Worm (Caenorhabditis elegans): ENCODE measurements around the gene W02H3.3.

The W02H3.3 gene

DNA sequence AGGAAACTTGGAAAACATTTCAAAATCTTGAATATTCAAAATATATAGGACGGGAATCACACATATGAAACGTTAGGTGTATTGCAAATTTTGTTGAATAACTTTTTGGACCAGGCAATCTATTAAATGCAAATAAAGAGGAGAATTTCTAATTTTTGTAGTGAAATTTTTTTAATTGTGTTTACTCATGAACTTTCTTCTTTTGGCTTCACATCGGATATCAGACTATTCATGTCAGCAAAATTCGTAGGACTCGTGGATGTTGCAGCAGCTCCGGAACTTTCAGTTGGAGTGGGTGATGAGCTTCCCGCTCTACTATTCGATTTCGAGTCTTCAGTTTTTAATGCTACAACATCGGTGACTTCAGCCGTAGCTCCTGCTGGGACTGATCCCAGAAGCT is 24.4 kb upstream of the W02H3.3 start:
- no peak for TF ChIP-seq nhr-12 (tag; optimal IDR thresholded peaks at IDR 0.05)
- no peak for TF ChIP-seq drap-1 (GFP tag; optimal IDR thresholded peaks at IDR 0.05)
- TF ChIP-seq nhr-2 (tag; optimal IDR thresholded peaks at IDR 0.05), result no peak
- TF ChIP-seq tbx-8 (GFP tag; optimal IDR thresholded peaks at IDR 0.05), result no peak
- TF ChIP-seq lsy-2 (tag; optimal IDR thresholded peaks at IDR 0.05), result no peak
- TF ChIP-seq unc-62 (GFP tag; optimal IDR thresholded peaks at IDR 0.05), result no peak
- no peak for TF ChIP-seq ceh-39 (tag; optimal IDR thresholded peaks at IDR 0.05)
- TF ChIP-seq hlh-1 (tag; optimal IDR thresholded peaks at IDR 0.05), result no peak
- TF ChIP-seq elt-1 (tag; optimal IDR thresholded peaks at IDR 0.05; ENCODE audit: borderline replicate concordance, insufficient read depth), result no peak
- no peak for TF ChIP-seq mls-2 (tag; optimal IDR thresholded peaks at IDR 0.05)
- TF ChIP-seq nhr-28 (tag; optimal IDR thresholded peaks at IDR 0.05), result no peak
- no peak for TF ChIP-seq mab-5 (tag; optimal IDR thresholded peaks at IDR 0.05)
- no peak for TF ChIP-seq sptf-1 (tag; optimal IDR thresholded peaks at IDR 0.05)
- TF ChIP-seq cnd-1 (tag; optimal IDR thresholded peaks at IDR 0.05), result no peak
- no peak for TF ChIP-seq ces-1 (GFP tag; optimal IDR thresholded peaks at IDR 0.05)
- no peak for TF ChIP-seq unc-39 (tag; optimal IDR thresholded peaks at IDR 0.05)
- TF ChIP-seq bed-3 (GFP tag; optimal IDR thresholded peaks at IDR 0.05), result no peak
- TF ChIP-seq ztf-11 (tag; optimal IDR thresholded peaks at IDR 0.05), result no peak
- TF ChIP-seq ceh-83 (GFP tag; optimal IDR thresholded peaks at IDR 0.05), result no peak

DNA sequence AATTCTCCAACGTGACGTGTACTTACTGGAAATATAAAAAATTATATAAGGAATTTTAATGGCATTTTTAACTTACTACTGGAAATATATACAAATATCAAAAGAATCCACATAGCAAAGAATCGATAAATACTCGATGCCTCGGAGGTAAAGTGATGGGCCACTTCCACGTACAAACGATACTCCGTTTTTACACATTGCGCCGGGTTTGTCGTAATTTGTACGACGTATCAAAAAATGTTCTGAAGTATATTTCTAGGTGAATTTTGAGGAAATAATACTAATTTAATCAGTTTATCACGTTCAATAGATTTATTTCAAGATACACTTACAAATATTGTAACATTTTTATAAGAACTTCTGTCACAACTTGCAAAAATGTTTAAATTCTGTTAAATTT is 22.8 kb upstream of the W02H3.3 start, which contains the start of gene R08B4.3:
Gene R08B4.3, minus strand, starts transcription at position 198 of the 400 bp plus-strand sequence.
- no peak for TF ChIP-seq nhr-76 (tag; optimal IDR thresholded peaks at IDR 0.05)
- no peak for TF ChIP-seq tbx-8 (GFP tag; optimal IDR thresholded peaks at IDR 0.05)
- TF ChIP-seq ceh-39 (tag; optimal IDR thresholded peaks at IDR 0.05), result no peak
- TF ChIP-seq lin-13 (tag; optimal IDR thresholded peaks at IDR 0.05), result no peak
- TF ChIP-seq ceh-83 (GFP tag; optimal IDR thresholded peaks at IDR 0.05), result no peak
- TF ChIP-seq ztf-11 (tag; optimal IDR thresholded peaks at IDR 0.05), result no peak
- no peak for TF ChIP-seq unc-39 (tag; optimal IDR thresholded peaks at IDR 0.05)
- no peak for TF ChIP-seq nhr-12 (tag; optimal IDR thresholded peaks at IDR 0.05)
- TF ChIP-seq ces-1 (GFP tag; optimal IDR thresholded peaks at IDR 0.05), result no peak
- no peak for TF ChIP-seq elt-3 (tag; optimal IDR thresholded peaks at IDR 0.05)

DNA sequence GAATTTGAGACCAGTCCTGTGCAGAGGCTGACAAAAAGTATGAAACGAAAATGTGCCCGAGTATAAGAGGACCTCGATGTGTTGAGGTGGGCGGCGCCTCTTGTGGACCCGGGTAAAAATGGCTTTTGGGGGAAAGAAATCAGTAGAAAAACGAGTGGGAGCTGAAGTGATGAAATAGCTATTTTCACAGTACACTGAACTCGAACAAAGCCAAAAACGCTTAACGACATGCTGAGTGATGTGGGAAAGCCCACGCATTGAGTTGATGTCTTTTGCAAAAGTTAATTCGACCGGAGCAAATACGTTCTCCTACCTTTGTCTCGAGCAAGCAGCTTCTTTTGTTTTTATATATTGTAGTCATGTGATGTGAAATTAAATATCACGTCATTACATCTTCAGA is 18.7 kb upstream of the W02H3.3 start, which contains the start of gene nlp-66:
Gene nlp-66, minus strand, starts transcription at position 101 of the 400 bp plus-strand sequence.
- TF ChIP-seq nhr-76 (tag; optimal IDR thresholded peaks at IDR 0.05) (no peak), cnd-1 (tag; optimal IDR thresholded peaks at IDR 0.05) (no peak), unc-39 (tag; optimal IDR thresholded peaks at IDR 0.05) (no peak), elt-1 (tag; optimal IDR thresholded peaks at IDR 0.05; ENCODE audit: borderline replicate concordance, insufficient read depth) (no peak), hlh-1 (tag; optimal IDR thresholded peaks at IDR 0.05) (no peak), ceh-43 (GFP tag; optimal IDR thresholded peaks at IDR 0.05) (no peak), sem-2 (GFP tag; optimal IDR thresholded peaks at IDR 0.05) (no peak), snpc-4 (tag; optimal IDR thresholded peaks at IDR 0.05) (no peak), drap-1 (GFP tag; optimal IDR thresholded peaks at IDR 0.05) (no peak), lin-13 (tag; optimal IDR thresholded peaks at IDR 0.05) (no peak), mab-5 (tag; optimal IDR thresholded peaks at IDR 0.05) (no peak), M03D4.4 (tag; optimal IDR thresholded peaks at IDR 0.05) (no peak)

DNA sequence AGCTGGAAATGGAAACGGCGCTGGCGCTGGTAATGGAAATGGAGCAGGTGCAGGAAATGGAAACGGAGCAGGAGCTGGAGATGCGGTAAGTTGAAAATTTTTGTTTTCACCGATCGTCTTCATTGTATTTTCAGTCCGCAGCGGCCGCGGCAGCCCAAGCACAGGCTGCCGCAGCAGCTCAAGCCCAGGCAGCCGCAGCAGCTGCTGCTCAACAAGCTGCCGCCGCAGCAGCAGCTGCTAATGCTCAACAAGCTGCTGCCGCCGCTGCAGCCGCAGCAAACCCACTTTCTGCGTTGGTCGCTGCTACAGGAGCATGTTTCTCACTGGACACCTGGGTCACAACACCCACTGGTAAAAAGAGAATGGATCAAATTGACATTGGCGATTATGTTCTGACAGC is 16.4 kb upstream of the W02H3.3 start:
- TF ChIP-seq drap-1 (GFP tag; optimal IDR thresholded peaks at IDR 0.05), result no peak
- TF ChIP-seq mab-5 (tag; optimal IDR thresholded peaks at IDR 0.05), result no peak
- TF ChIP-seq mep-1 (tag; optimal IDR thresholded peaks at IDR 0.05), result no peak
- TF ChIP-seq unc-120 (tag; optimal IDR thresholded peaks at IDR 0.05; ENCODE audit: poor library complexity, severe bottlenecking), result no peak
- TF ChIP-seq elt-1 (tag; optimal IDR thresholded peaks at IDR 0.05; ENCODE audit: borderline replicate concordance, insufficient read depth), result no peak
- no peak for TF ChIP-seq pha-4 (tag; optimal IDR thresholded peaks at IDR 0.05)
- no peak for TF ChIP-seq sptf-1 (tag; optimal IDR thresholded peaks at IDR 0.05)

DNA sequence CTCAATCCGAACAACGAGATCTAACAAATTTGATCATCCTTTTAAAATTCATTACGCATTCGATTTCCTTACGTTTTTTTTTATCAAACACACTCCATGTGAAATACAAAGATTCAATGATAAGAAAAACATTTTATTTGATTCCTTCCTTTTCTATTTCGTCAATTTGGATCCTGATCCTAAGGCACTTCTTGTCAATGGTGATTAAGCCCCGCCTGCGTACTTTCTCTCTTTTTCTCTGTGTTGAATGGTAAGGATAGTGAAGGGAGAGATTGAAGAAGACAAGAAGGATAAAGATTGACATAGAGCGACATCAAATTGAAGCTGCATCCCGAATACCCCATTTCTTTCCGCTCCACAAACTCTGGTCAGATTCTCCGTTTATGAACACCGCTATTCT is 11.2 kb upstream of the W02H3.3 start, which contains the start of gene grd-1:
Gene grd-1, plus strand, starts transcription at position 241 of the 400 bp plus-strand sequence.
- TF ChIP-seq sptf-1 (tag; optimal IDR thresholded peaks at IDR 0.05), result no peak
- TF ChIP-seq nhr-12 (tag; optimal IDR thresholded peaks at IDR 0.05), result no peak
- TF ChIP-seq unc-62 (GFP tag; optimal IDR thresholded peaks at IDR 0.05), result no peak
- no peak for TF ChIP-seq unc-39 (tag; optimal IDR thresholded peaks at IDR 0.05)
- TF ChIP-seq elt-1 (tag; optimal IDR thresholded peaks at IDR 0.05; ENCODE audit: borderline replicate concordance, insufficient read depth), result no peak
- no peak for TF ChIP-seq lin-32 (GFP tag; optimal IDR thresholded peaks at IDR 0.05)
- no peak for TF ChIP-seq ceh-43 (GFP tag; optimal IDR thresholded peaks at IDR 0.05)
- TF ChIP-seq nhr-237 (tag; optimal IDR thresholded peaks at IDR 0.05), result no peak
